Worm (Caenorhabditis elegans) whole organism, L3 larva: ENCODE results near the gene F37B12.1.

Source experiments
- R02D3.7 ChIP-seq: fragments of 150-350 bp; optimal IDR thresholded peaks from 2 replicates; lab custom pipeline; 2014; ENCODE audit warnings: missing biosample characterization, missing genetic modification characterization
- aly-2 ChIP-seq: fragments of 150-350 bp; optimal IDR thresholded peaks from 2 replicates; lab custom pipeline; 2014; ENCODE audit warnings: missing biosample characterization, missing genetic modification characterization
- ama-1 ChIP-seq: fragments of 150-350 bp; optimal IDR thresholded peaks from 2 replicates; lab custom pipeline; 2018
- ceh-28 ChIP-seq: fragments of 150-350 bp; optimal IDR thresholded peaks from 2 replicates; lab custom pipeline; 2014; ENCODE audit warnings: missing biosample characterization, missing genetic modification reagents, missing genetic modification characterization
- ceh-82 ChIP-seq: fragments of 150-350 bp; optimal IDR thresholded peaks from 2 replicates; lab custom pipeline; 2014; ENCODE audit warnings: missing biosample characterization, missing genetic modification characterization
- ceh-9 ChIP-seq: sonication (generic microtip); optimal IDR thresholded peaks from 2 replicates; lab custom pipeline; 2018; ENCODE audit warnings: missing biosample characterization, missing genetic modification characterization
- daf-12 ChIP-seq: fragments of 150-350 bp; optimal IDR thresholded peaks from 2 replicates; lab custom pipeline; 2014; ENCODE audit warnings: missing biosample characterization, missing genetic modification reagents, missing genetic modification characterization
- egl-27 ChIP-seq: sonication (generic microtip); optimal IDR thresholded peaks from 4 replicates; lab custom pipeline; 2017; ENCODE audit warnings: missing biosample characterization, missing genetic modification reagents, missing genetic modification characterization
- egl-5 ChIP-seq: fragments of 150-350 bp; optimal IDR thresholded peaks from 2 replicates; lab custom pipeline; 2017; ENCODE audit warnings: missing biosample characterization, missing genetic modification reagents, missing genetic modification characterization, inconsistent platforms
- elt-1 ChIP-seq: fragments of 150-350 bp; optimal IDR thresholded peaks from 2 replicates; lab custom pipeline; 2014; ENCODE audit warnings: missing biosample characterization, missing genetic modification characterization
- elt-2 ChIP-seq: sonication (generic microtip); optimal IDR thresholded peaks from 2 replicates; lab custom pipeline; 2016; ENCODE audit warnings: missing genetic modification reagents, mild to moderate bottlenecking, missing genetic modification characterization, missing compliant biosample characterization
- elt-3 ChIP-seq, 3 experiments: fragments of 150-350 bp in 1 of 3; sonication (generic microtip) in 2 of 3; optimal IDR thresholded peaks; 2 replicates in 2 of 3; 4 replicates in 1 of 3; lab custom pipeline; 2014 to 2017; ENCODE audit warnings: missing biosample characterization in 3 of 3, missing genetic modification characterization in 3 of 3
- fkh-10 ChIP-seq: sonication (generic microtip); optimal IDR thresholded peaks from 2 replicates; lab custom pipeline; 2017; ENCODE audit warnings: missing biosample characterization, missing genetic modification reagents, missing genetic modification characterization
- fos-1 ChIP-seq: fragments of 150-350 bp; optimal IDR thresholded peaks from 2 replicates; lab custom pipeline; 2014; ENCODE audit warnings: missing biosample characterization, missing genetic modification characterization
- hmg-11 ChIP-seq: sonication (generic microtip); optimal IDR thresholded peaks from 2 replicates; lab custom pipeline; 2016; ENCODE audit warnings: missing genetic modification characterization, missing compliant biosample characterization
- lin-15B ChIP-seq: fragments of 150-350 bp; optimal IDR thresholded peaks from 2 replicates; lab custom pipeline; 2014; ENCODE audit warnings: missing biosample characterization, missing genetic modification characterization
- nfya-1 ChIP-seq: sonication (generic microtip); optimal IDR thresholded peaks from 2 replicates; lab custom pipeline; 2017; ENCODE audit warnings: missing genetic modification characterization, mild to moderate bottlenecking, missing compliant biosample characterization, antibody characterized with exemption, moderate library complexity; ENCODE audit not compliant: insufficient read depth
- nhr-11 ChIP-seq: fragments of 150-350 bp; optimal IDR thresholded peaks from 2 replicates; lab custom pipeline; 2014; ENCODE audit warnings: missing biosample characterization, missing genetic modification characterization
- nhr-12 ChIP-seq: fragments of 150-350 bp; optimal IDR thresholded peaks from 2 replicates; lab custom pipeline; 2014; ENCODE audit warnings: missing biosample characterization, missing genetic modification characterization
- nhr-23 ChIP-seq: fragments of 150-350 bp; optimal IDR thresholded peaks from 2 replicates; lab custom pipeline; 2014; ENCODE audit warnings: missing biosample characterization, missing genetic modification reagents, missing genetic modification characterization
- nhr-237 ChIP-seq: fragments of 150-350 bp; optimal IDR thresholded peaks from 2 replicates; lab custom pipeline; 2014; ENCODE audit warnings: missing biosample characterization, missing genetic modification characterization
- nhr-28 ChIP-seq: fragments of 150-350 bp; optimal IDR thresholded peaks from 2 replicates; lab custom pipeline; 2014; ENCODE audit warnings: missing biosample characterization, missing genetic modification characterization
- nhr-43 ChIP-seq: sonication (generic microtip); optimal IDR thresholded peaks from 2 replicates; lab custom pipeline; 2016; ENCODE audit warnings: mild to moderate bottlenecking, missing genetic modification characterization, missing compliant biosample characterization; ENCODE audit not compliant: poor library complexity, severe bottlenecking
- nhr-67 ChIP-seq: fragments of 150-350 bp; optimal IDR thresholded peaks from 2 replicates; lab custom pipeline; 2014; ENCODE audit warnings: missing biosample characterization, missing genetic modification characterization
- nhr-77 ChIP-seq: fragments of 150-350 bp; optimal IDR thresholded peaks from 2 replicates; lab custom pipeline; 2014; ENCODE audit warnings: missing biosample characterization, missing genetic modification characterization
- pha-4 ChIP-seq: fragments of 150-350 bp; optimal IDR thresholded peaks from 2 replicates; lab custom pipeline; 2014; ENCODE audit warnings: missing biosample characterization, missing genetic modification reagents, missing genetic modification characterization
- pqm-1 ChIP-seq: fragments of 150-350 bp; optimal IDR thresholded peaks from 2 replicates; lab custom pipeline; 2017; ENCODE audit warnings: missing biosample characterization, missing genetic modification characterization, inconsistent platforms
- sea-2 ChIP-seq: fragments of 150-350 bp; sonication (generic microtip); optimal IDR thresholded peaks from 4 replicates; lab custom pipeline; 2014; ENCODE audit warnings: missing biosample characterization, missing genetic modification reagents, missing genetic modification characterization
- skn-1 ChIP-seq: fragments of 150-350 bp; optimal IDR thresholded peaks from 2 replicates; lab custom pipeline; 2014; ENCODE audit warnings: missing biosample characterization, missing genetic modification characterization
- snpc-4 ChIP-seq: fragments of 150-350 bp; optimal IDR thresholded peaks from 2 replicates; lab custom pipeline; 2014; ENCODE audit warnings: missing biosample characterization, missing genetic modification characterization
- unc-39 ChIP-seq: sonication (generic microtip); optimal IDR thresholded peaks from 4 replicates; lab custom pipeline; 2017; ENCODE audit warnings: missing biosample characterization, missing genetic modification characterization
- ztf-11 ChIP-seq: fragments of 150-350 bp; optimal IDR thresholded peaks from 2 replicates; lab custom pipeline; 2014; ENCODE audit warnings: missing biosample characterization, missing genetic modification characterization

F37B12.1 gene

ce11 chrII:9029218-9029672, at the start of gene F37B12.1:
TSS of gene F37B12.1 (minus strand) at chrII:9029268.
- TF ChIP-seq nhr-12: no peak
- no peak for TF ChIP-seq nhr-43 (tag; lab: Kevin White, UChicago)
- peak; percentile 2 for TF ChIP-seq ama-1 (lab: Kevin White, UChicago)
- no peak for TF ChIP-seq nhr-67 (tag; lab: Kevin White, UChicago)
- no peak for TF ChIP-seq elt-2 (tag; lab: Kevin White, UChicago)
- TF ChIP-seq nhr-237: no peak

ce11 chrII:9078351-9078750, 49.3 kb upstream of the F37B12.1 start:
- TF ChIP-seq nhr-237: no peak
- TF ChIP-seq nfya-1: peak; percentile 11
- TF ChIP-seq, all 47 proteins: peak for 1

ce11 chrII:9076098-9076879, 47.2 kb upstream of the F37B12.1 start:
- TF ChIP-seq elt-2 (tag; lab: Kevin White, UChicago) (peak; percentile 41), snpc-4 (tag; lab: Kevin White, UChicago) (no peak), pha-4 (tag; lab: Kevin White, UChicago) (peak; percentile 60)

DNA sequence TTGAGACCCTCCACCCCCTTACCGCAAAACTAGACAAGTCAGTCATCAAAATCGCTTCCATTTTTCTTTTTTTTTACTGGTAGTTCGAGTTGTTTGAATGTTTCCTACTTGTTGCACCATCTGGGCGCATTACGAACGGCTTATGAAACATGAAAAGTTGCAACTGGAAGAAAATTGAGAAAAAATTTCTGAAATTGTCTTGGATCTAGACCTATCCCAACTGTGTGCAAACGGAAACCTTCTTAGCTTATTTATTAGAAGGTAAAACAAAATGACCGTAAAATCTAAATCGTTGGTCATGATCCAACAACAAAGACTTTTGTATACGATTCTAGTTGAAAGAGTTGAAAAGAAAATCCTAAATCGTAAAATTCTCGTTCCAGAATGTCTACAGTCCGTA, 45.4 kb upstream of the F37B12.1 start:
- no peak for TF ChIP-seq elt-3 (tag; optimal IDR thresholded peaks at IDR 0.05; lab: Kevin White, UChicago)
- no peak for TF ChIP-seq lin-15B
- TF ChIP-seq snpc-4 (tag; lab: Kevin White, UChicago): no peak
- no peak for TF ChIP-seq ceh-9 (tag; lab: Kevin White, UChicago)
- TF ChIP-seq, all 47 proteins: peak for 0

- TF ChIP-seq aly-2: no peak
- TF ChIP-seq unc-39 (tag; lab: Kevin White, UChicago): no peak
- no peak for TF ChIP-seq R02D3.7
- TF ChIP-seq pha-4 (tag; lab: Kevin White, UChicago): no peak
- TF ChIP-seq lin-15B: no peak
- TF ChIP-seq daf-12 (tag; lab: Kevin White, UChicago): no peak
- TF ChIP-seq nhr-28 (tag; lab: Kevin White, UChicago): no peak
- TF ChIP-seq nhr-11 (tag; lab: Kevin White, UChicago): no peak
- TF ChIP-seq nhr-43 (tag; lab: Kevin White, UChicago): no peak
- no peak for TF ChIP-seq sea-2 (GFP tag; lab: Kevin White, UChicago)
- no peak for TF ChIP-seq egl-5 (tag; lab: Kevin White, UChicago)
- TF ChIP-seq nhr-77 (tag; lab: Kevin White, UChicago): no peak
- no peak for TF ChIP-seq ztf-11
Observed at ce11 chrII:9072769-9073168, 43.7 kb upstream of the F37B12.1 start.

- TF ChIP-seq skn-1 (tag; lab: Kevin White, UChicago) (no peak), pqm-1 (tag; lab: Kevin White, UChicago) (no peak), elt-1 (tag; lab: Kevin White, UChicago) (no peak), lin-15B (no peak), ceh-28 (tag; lab: Kevin White, UChicago) (no peak), ceh-82 (no peak), nhr-43 (tag; lab: Kevin White, UChicago) (no peak), fkh-10 (GFP tag; lab: Kevin White, UChicago) (no peak), hmg-11 (tag; lab: Kevin White, UChicago) (no peak), daf-12 (tag; lab: Kevin White, UChicago) (no peak), nhr-23 (tag; lab: Kevin White, UChicago) (no peak), fos-1 (no peak), egl-27 (tag; lab: Kevin White, UChicago) (no peak)
Observed at ce11 chrII:9070740-9071139, 41.7 kb upstream of the F37B12.1 start, which contains the start of gene T24B8.4. TSS of gene T24B8.4 (minus strand) at chrII:9070840.
